Worm (Caenorhabditis elegans): ENCODE measurements around the gene oac-11.

- TF ChIP-seq aly-1 (tag; optimal IDR thresholded peaks at IDR 0.05): no peak
- TF ChIP-seq hmg-4 (GFP tag; optimal IDR thresholded peaks at IDR 0.05): no peak
- TF ChIP-seq B0310.2 (tag; optimal IDR thresholded peaks at IDR 0.05): no peak
- TF ChIP-seq ceh-13 (GFP tag; optimal IDR thresholded peaks at IDR 0.05): no peak
- TF ChIP-seq F13C5.2 (tag; optimal IDR thresholded peaks at IDR 0.05): no peak
- TF ChIP-seq hmbx-1 (tag; optimal IDR thresholded peaks at IDR 0.05): no peak
- TF ChIP-seq ama-1 (optimal IDR thresholded peaks at IDR 0.05): no peak
- TF ChIP-seq pes-1 (GFP tag; IDR thresholded peaks at IDR 0.05): no peak
- TF ChIP-seq ets-7 (tag; optimal IDR thresholded peaks at IDR 0.05): no peak
- TF ChIP-seq sea-1 (GFP tag; conservative IDR thresholded peaks at IDR 0.05): no peak
- no peak for TF ChIP-seq flt-1 (GFP tag; IDR thresholded peaks at IDR 0.05)
These were observed 3.9 kb upstream of the oac-11 start, which contains the start of gene nhr-261 for ce11 chrII:3864652-3865051.
